Worm (Caenorhabditis elegans) whole organism, L4 larva: ENCODE measurements around the gene T23E7.2.

ENCODE experiments used
- ZK546.5 ChIP-seq, 2 experiments: sonication (generic microtip); optimal IDR thresholded peaks; 2 replicates each; lab custom pipeline; 2017; ENCODE audit warnings: missing biosample characterization in 2 of 2, missing genetic modification characterization in 2 of 2
- lin-13 ChIP-seq: fragments of 150-350 bp; optimal IDR thresholded peaks from 2 replicates; lab custom pipeline; 2014; ENCODE audit warnings: missing biosample characterization, missing genetic modification reagents, missing genetic modification characterization
- nhr-25 ChIP-seq: sonication (generic microtip); optimal IDR thresholded peaks from 2 replicates; lab custom pipeline; 2017; ENCODE audit warnings: missing genetic modification characterization, mild to moderate bottlenecking, missing compliant biosample characterization, antibody characterized with exemption, moderate library complexity, borderline replicate concordance; ENCODE audit not compliant: insufficient read depth
- nhr-77 ChIP-seq: fragments of 150-350 bp; optimal IDR thresholded peaks from 2 replicates; lab custom pipeline; 2014; ENCODE audit warnings: missing biosample characterization, missing genetic modification characterization
- set-16 ChIP-seq: fragments of 200-800 bp; sonication (Bioruptor generic); IDR thresholded peaks from 2 replicates; pipeline ENCODE4 v1.3.6; 2022; ENCODE audit warnings: missing genetic modification reagents, missing genetic modification characterization, missing compliant biosample characterization
- ztf-11 ChIP-seq: fragments of 150-350 bp; optimal IDR thresholded peaks from 2 replicates; lab custom pipeline; 2014; ENCODE audit warnings: missing biosample characterization, missing genetic modification characterization

DNA sequence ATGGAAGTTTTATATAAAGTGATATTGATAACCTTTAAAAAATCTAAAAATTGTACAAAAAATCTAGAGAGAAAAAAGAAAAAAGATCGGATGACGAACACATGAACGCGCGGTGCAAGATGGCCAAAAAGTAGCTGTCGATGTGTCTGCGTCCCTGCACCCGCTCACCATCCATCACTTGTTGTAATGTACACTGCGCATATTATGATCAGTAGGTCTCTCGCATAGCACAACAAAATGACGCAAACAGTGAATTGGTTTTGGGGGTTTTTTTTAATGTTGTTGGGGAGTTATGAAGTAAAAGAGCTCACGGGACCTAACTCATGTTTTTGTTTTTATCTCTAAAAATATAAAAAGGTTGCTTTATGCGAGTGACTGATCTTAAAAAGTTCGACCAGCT, 39.1 kb upstream of the T23E7.2 start:
- TF ChIP-seq ZK546.5 (tag; optimal IDR thresholded peaks at IDR 0.05; lab: Kevin White, UChicago): no peak
- TF ChIP-seq nhr-77 (tag; lab: Kevin White, UChicago): peak; percentile 37
- TF ChIP-seq set-16 (GFP tag; lab: Robert Waterston, UW): no peak
- TF ChIP-seq ztf-11 (tag; lab: Kevin White, UChicago): no peak
- TF ChIP-seq nhr-25: no peak
- no peak for TF ChIP-seq lin-13
